Worm (Caenorhabditis elegans): ENCODE measurements around the gene F01D4.8.

F01D4.8 gene

DNA sequence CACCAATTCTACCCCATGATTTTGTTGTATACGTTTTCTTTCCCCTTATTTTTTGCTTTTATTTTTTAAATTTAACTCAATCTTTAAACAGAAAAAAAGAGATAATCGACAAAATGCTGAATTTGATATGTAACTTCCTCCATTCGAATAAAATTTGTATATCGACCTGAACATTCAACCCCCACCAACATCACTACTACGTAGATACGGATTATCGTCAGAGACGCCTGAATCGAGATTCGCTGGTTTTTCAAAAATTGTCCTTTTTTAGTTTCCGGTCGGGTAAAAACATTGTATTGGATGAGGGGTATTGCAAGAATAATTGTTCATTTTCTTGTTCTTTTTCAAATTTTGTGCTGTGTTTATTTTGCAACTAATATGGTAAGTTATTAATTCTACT, 19.6 kb upstream of the F01D4.8 start, which contains the start of gene bgnt-1.1:
TSS of gene bgnt-1.1 (plus strand) at position 301 of the 400 bp plus-strand sequence.
- TF ChIP-seq ztf-11 (tag; optimal IDR thresholded peaks at IDR 0.05) (no peak), nhr-28 (tag; optimal IDR thresholded peaks at IDR 0.05) (no peak), bed-3 (GFP tag; optimal IDR thresholded peaks at IDR 0.05) (no peak), ham-2 (GFP tag; optimal IDR thresholded peaks at IDR 0.05) (no peak)

ce11 chrIV:10469494-10469893, 16.6 kb upstream of the F01D4.8 start, which contains the start of gene ugt-44:
Gene ugt-44, plus strand, starts transcription at chrIV:10469741.
- TF ChIP-seq cnd-1 (tag; optimal IDR thresholded peaks at IDR 0.05) (no peak), nhr-2 (tag; optimal IDR thresholded peaks at IDR 0.05) (no peak), sem-2 (GFP tag; optimal IDR thresholded peaks at IDR 0.05) (no peak), M03D4.4 (tag; optimal IDR thresholded peaks at IDR 0.05) (no peak), lsy-2 (tag; optimal IDR thresholded peaks at IDR 0.05) (no peak), blmp-1 (tag; optimal IDR thresholded peaks at IDR 0.05) (no peak), unc-120 (tag; optimal IDR thresholded peaks at IDR 0.05; ENCODE audit: poor library complexity, severe bottlenecking) (no peak), bed-3 (GFP tag; optimal IDR thresholded peaks at IDR 0.05) (no peak), nhr-28 (tag; optimal IDR thresholded peaks at IDR 0.05) (no peak), elt-1 (tag; optimal IDR thresholded peaks at IDR 0.05; ENCODE audit: borderline replicate concordance, insufficient read depth) (no peak), mep-1 (tag; optimal IDR thresholded peaks at IDR 0.05) (no peak), nhr-12 (tag; optimal IDR thresholded peaks at IDR 0.05) (no peak), lin-13 (tag; optimal IDR thresholded peaks at IDR 0.05) (no peak), ham-2 (GFP tag; optimal IDR thresholded peaks at IDR 0.05) (no peak), lin-32 (GFP tag; optimal IDR thresholded peaks at IDR 0.05) (no peak), unc-62 (GFP tag; optimal IDR thresholded peaks at IDR 0.05) (no peak), mls-2 (tag; optimal IDR thresholded peaks at IDR 0.05) (no peak), mab-5 (tag; optimal IDR thresholded peaks at IDR 0.05) (no peak)

- TF ChIP-seq flh-1 (GFP tag; optimal IDR thresholded peaks at IDR 0.05) (no peak), lsy-2 (tag; optimal IDR thresholded peaks at IDR 0.05) (no peak), nhr-28 (tag; optimal IDR thresholded peaks at IDR 0.05) (no peak), tbx-8 (GFP tag; optimal IDR thresholded peaks at IDR 0.05) (no peak), sptf-1 (tag; optimal IDR thresholded peaks at IDR 0.05) (no peak), unc-39 (tag; optimal IDR thresholded peaks at IDR 0.05) (no peak), M03D4.4 (tag; optimal IDR thresholded peaks at IDR 0.05) (no peak), unc-120 (tag; optimal IDR thresholded peaks at IDR 0.05; ENCODE audit: poor library complexity, severe bottlenecking) (no peak), ham-2 (GFP tag; optimal IDR thresholded peaks at IDR 0.05) (no peak), ztf-11 (tag; optimal IDR thresholded peaks at IDR 0.05) (no peak), mab-5 (tag; optimal IDR thresholded peaks at IDR 0.05) (no peak), bed-3 (GFP tag; optimal IDR thresholded peaks at IDR 0.05) (no peak), elt-3 (tag; optimal IDR thresholded peaks at IDR 0.05) (no peak), ceh-43 (GFP tag; optimal IDR thresholded peaks at IDR 0.05) (no peak), sem-2 (GFP tag; optimal IDR thresholded peaks at IDR 0.05) (no peak), drap-1 (GFP tag; optimal IDR thresholded peaks at IDR 0.05) (no peak), mls-2 (tag; optimal IDR thresholded peaks at IDR 0.05) (no peak), nhr-237 (tag; optimal IDR thresholded peaks at IDR 0.05) (no peak), ceh-39 (tag; optimal IDR thresholded peaks at IDR 0.05) (no peak)
Observed at ce11 chrIV:10468662-10469061, 15.8 kb upstream of the F01D4.8 start.

DNA sequence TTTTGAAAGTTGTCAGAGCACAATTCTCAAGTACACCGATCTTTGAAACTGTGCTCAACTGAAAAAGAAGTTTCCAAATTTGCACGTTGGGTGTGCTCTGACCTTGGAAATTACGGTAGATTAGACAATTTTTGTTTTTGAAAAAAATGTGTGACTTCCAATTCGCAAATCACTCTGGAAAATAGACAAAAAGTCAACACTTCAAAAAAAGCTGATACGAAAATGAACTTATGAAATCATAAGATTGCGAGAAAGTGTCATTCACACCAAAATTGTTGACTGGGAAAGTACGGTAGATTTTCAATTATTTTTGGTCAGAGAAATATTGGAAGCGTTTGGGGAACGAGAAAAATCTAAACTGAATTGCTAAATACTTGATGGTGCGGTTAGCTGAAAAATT, 14.4 kb upstream of the F01D4.8 start:
- TF ChIP-seq ham-2 (GFP tag; optimal IDR thresholded peaks at IDR 0.05) (no peak), ceh-43 (GFP tag; optimal IDR thresholded peaks at IDR 0.05) (no peak), nhr-237 (tag; optimal IDR thresholded peaks at IDR 0.05) (no peak), ceh-39 (tag; optimal IDR thresholded peaks at IDR 0.05) (no peak), unc-120 (tag; optimal IDR thresholded peaks at IDR 0.05; ENCODE audit: poor library complexity, severe bottlenecking) (no peak), ces-1 (GFP tag; optimal IDR thresholded peaks at IDR 0.05) (no peak), sptf-1 (tag; optimal IDR thresholded peaks at IDR 0.05) (no peak), unc-62 (GFP tag; optimal IDR thresholded peaks at IDR 0.05) (no peak), mls-2 (tag; optimal IDR thresholded peaks at IDR 0.05) (no peak), blmp-1 (tag; optimal IDR thresholded peaks at IDR 0.05) (no peak), nhr-2 (tag; optimal IDR thresholded peaks at IDR 0.05) (no peak)

- TF ChIP-seq elt-1 (tag; optimal IDR thresholded peaks at IDR 0.05; ENCODE audit: borderline replicate concordance, insufficient read depth), result no peak
- no peak for TF ChIP-seq drap-1 (GFP tag; optimal IDR thresholded peaks at IDR 0.05)
Observed at ce11 chrIV:10466398-10466797, 13.5 kb upstream of the F01D4.8 start.

- no peak for TF ChIP-seq ceh-43 (GFP tag; optimal IDR thresholded peaks at IDR 0.05)
- no peak for TF ChIP-seq cnd-1 (tag; optimal IDR thresholded peaks at IDR 0.05)
- TF ChIP-seq snpc-4 (tag; optimal IDR thresholded peaks at IDR 0.05), result no peak
- TF ChIP-seq lin-32 (GFP tag; optimal IDR thresholded peaks at IDR 0.05), result no peak
- TF ChIP-seq elt-3 (tag; optimal IDR thresholded peaks at IDR 0.05), result no peak
- TF ChIP-seq flh-1 (GFP tag; optimal IDR thresholded peaks at IDR 0.05), result no peak
- no peak for TF ChIP-seq mep-1 (tag; optimal IDR thresholded peaks at IDR 0.05)
- TF ChIP-seq nhr-28 (tag; optimal IDR thresholded peaks at IDR 0.05), result no peak
- no peak for TF ChIP-seq hlh-1 (tag; optimal IDR thresholded peaks at IDR 0.05)
- no peak for TF ChIP-seq bed-3 (GFP tag; optimal IDR thresholded peaks at IDR 0.05)
- TF ChIP-seq elt-1 (tag; optimal IDR thresholded peaks at IDR 0.05; ENCODE audit: borderline replicate concordance, insufficient read depth), result no peak
- no peak for TF ChIP-seq mab-5 (tag; optimal IDR thresholded peaks at IDR 0.05)
- TF ChIP-seq unc-39 (tag; optimal IDR thresholded peaks at IDR 0.05), result no peak
- no peak for TF ChIP-seq zip-8 (tag; optimal IDR thresholded peaks at IDR 0.05)
Observed at ce11 chrIV:10465764-10466163, 12.9 kb upstream of the F01D4.8 start.
